Fruit fly (Drosophila melanogaster) whole organism, adult: ENCODE measurements around the gene bor.

Experiments
- CG11617 ChIP-seq: fragments of 200-800 bp; sonication (Bioruptor generic); optimal IDR thresholded peaks from 2 replicates; lab custom pipeline; 2017; ENCODE audit warnings: mild to moderate bottlenecking, missing biosample characterization, missing genetic modification reagents, missing genetic modification characterization
- CG12768 ChIP-seq: fragments of 200-800 bp; sonication (Bioruptor generic); optimal IDR thresholded peaks from 2 replicates; lab custom pipeline; 2017; ENCODE audit warnings: missing biosample characterization, missing genetic modification characterization, mild to moderate bottlenecking, moderate library complexity, missing genetic modification reagents
- CG14711 ChIP-seq: fragments of 200-800 bp; sonication (Bioruptor generic); optimal IDR thresholded peaks from 2 replicates; lab custom pipeline; 2018; ENCODE audit warnings: missing biosample characterization, mild to moderate bottlenecking, missing genetic modification characterization, moderate library complexity
- CG1620 ChIP-seq: fragments of 200-800 bp; sonication (Bioruptor generic); optimal IDR thresholded peaks from 2 replicates; lab custom pipeline; 2016; ENCODE audit warnings: missing biosample characterization, missing genetic modification characterization
- CG33017 ChIP-seq: fragments of 200-800 bp; sonication (Bioruptor generic); optimal IDR thresholded peaks from 2 replicates; lab custom pipeline; 2018; ENCODE audit warnings: missing biosample characterization, mild to moderate bottlenecking, missing genetic modification characterization, moderate library complexity
- CG5204 ChIP-seq: fragments of 200-800 bp; sonication (Bioruptor generic); optimal IDR thresholded peaks from 2 replicates; lab custom pipeline; 2016; ENCODE audit warnings: missing biosample characterization, missing genetic modification characterization
- CG7045 ChIP-seq: fragments of 200-800 bp; sonication (Bioruptor generic); optimal IDR thresholded peaks from 2 replicates; lab custom pipeline; 2017; ENCODE audit warnings: missing biosample characterization, mild to moderate bottlenecking, missing genetic modification characterization
- CG7101 ChIP-seq: fragments of 200-800 bp; sonication (Bioruptor generic); optimal IDR thresholded peaks from 2 replicates; lab custom pipeline; 2018; ENCODE audit warnings: missing biosample characterization, mild to moderate bottlenecking, missing genetic modification characterization, moderate library complexity
- Clk ChIP-seq: fragments of 200-800 bp; sonication (Bioruptor generic); optimal IDR thresholded peaks from 2 replicates; lab custom pipeline; 2017; ENCODE audit warnings: missing biosample characterization, missing genetic modification characterization
- Crg-1 ChIP-seq: fragments of 200-800 bp; sonication (Bioruptor generic); optimal IDR thresholded peaks from 2 replicates; lab custom pipeline; 2016; ENCODE audit warnings: missing biosample characterization, missing genetic modification characterization
- Hr96 ChIP-seq: fragments of 200-800 bp; sonication (Bioruptor generic); optimal IDR thresholded peaks from 2 replicates; lab custom pipeline; 2016; ENCODE audit warnings: missing biosample characterization, missing genetic modification characterization
- Mnt ChIP-seq: fragments of 200-800 bp; sonication (Bioruptor generic); optimal IDR thresholded peaks from 2 replicates; lab custom pipeline; 2016; ENCODE audit warnings: missing biosample characterization, mild to moderate bottlenecking, missing genetic modification characterization
- bab1 ChIP-seq: fragments of 200-800 bp; sonication (Bioruptor generic); optimal IDR thresholded peaks from 3 replicates; lab custom pipeline; 2019; ENCODE audit warnings: missing biosample characterization, mild to moderate bottlenecking, missing genetic modification characterization, moderate library complexity
- cic ChIP-seq: fragments of 200-800 bp; sonication (Bioruptor generic); optimal IDR thresholded peaks from 2 replicates; lab custom pipeline; 2017; ENCODE audit warnings: missing biosample characterization, mild to moderate bottlenecking, missing genetic modification characterization, moderate library complexity
- cnc ChIP-seq, 2 experiments: fragments of >200 bp; optimal IDR thresholded peaks; 2 replicates each; lab custom pipeline; 2017
- kay ChIP-seq: fragments of 200-800 bp; sonication (Bioruptor generic); peaks from one replicate; lab custom pipeline; 2016; ENCODE audit warnings: missing biosample characterization, missing genetic modification characterization, borderline replicate concordance
- ovo ChIP-seq: fragments of 200-800 bp; sonication (Bioruptor generic); optimal IDR thresholded peaks from 2 replicates; lab custom pipeline; 2016; ENCODE audit warnings: missing biosample characterization, missing genetic modification characterization
- pad ChIP-seq: fragments of 200-800 bp; sonication (Bioruptor generic); optimal IDR thresholded peaks from 3 replicates; lab custom pipeline; 2017; ENCODE audit warnings: missing biosample characterization, missing genetic modification characterization, mild to moderate bottlenecking, moderate library complexity, missing genetic modification reagents
- tj ChIP-seq: fragments of 200-800 bp; sonication (Bioruptor generic); optimal IDR thresholded peaks from 3 replicates; lab custom pipeline; 2017; ENCODE audit warnings: missing biosample characterization, mild to moderate bottlenecking, missing genetic modification characterization, moderate library complexity
- toe ChIP-seq: fragments of 200-800 bp; sonication (Bioruptor generic); optimal IDR thresholded peaks from 2 replicates; lab custom pipeline; 2016; ENCODE audit warnings: missing biosample characterization, missing genetic modification characterization

bor gene

DNA sequence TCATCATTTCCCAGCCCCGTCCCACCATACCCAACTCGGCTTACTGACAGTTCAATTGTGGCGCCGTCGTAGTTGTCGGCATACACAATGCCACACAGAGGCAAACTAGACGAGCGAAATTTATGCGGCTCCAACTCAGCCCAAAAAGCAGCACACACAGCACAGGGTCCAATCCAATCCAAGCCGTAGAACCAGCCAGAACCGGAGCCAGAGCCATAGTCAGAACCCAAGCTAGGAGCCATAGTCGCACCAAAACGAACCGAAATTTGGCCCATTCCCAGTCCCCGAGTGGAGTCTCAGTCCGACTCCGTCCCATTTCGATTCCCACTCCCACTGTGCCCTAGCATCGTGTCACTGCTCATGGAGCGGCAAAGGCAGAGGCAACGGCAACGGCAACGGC lies 43.1 kb downstream of the bor start:
- TF ChIP-seq cnc (optimal IDR thresholded peaks at IDR 0.05; lab: Kevin White, UChicago), result no peak
- no peak for TF ChIP-seq CG7045
- TF ChIP-seq tj, result no peak
- no peak for TF ChIP-seq kay (GFP tag; lab: Kevin White, UChicago)
- TF ChIP-seq Mnt (GFP tag; lab: Kevin White, UChicago), result no peak
- no peak for TF ChIP-seq CG14711 (tag; lab: Kevin White, UChicago)
- TF ChIP-seq CG12768 (GFP tag; lab: Kevin White, UChicago), result no peak
- no peak for TF ChIP-seq Crg-1 (GFP tag; lab: Kevin White, UChicago)
- no peak for TF ChIP-seq Hr96
- TF ChIP-seq ovo (GFP tag; lab: Kevin White, UChicago), result no peak
- no peak for TF ChIP-seq pad
- TF ChIP-seq bab1 (GFP tag; lab: Kevin White, UChicago), result no peak
- TF ChIP-seq CG1620 (GFP tag; lab: Kevin White, UChicago), result no peak
- no peak for TF ChIP-seq CG33017 (tag; lab: Kevin White, UChicago)
- TF ChIP-seq CG7101 (tag; lab: Kevin White, UChicago), result no peak
- TF ChIP-seq CG5204 (GFP tag; lab: Kevin White, UChicago), result no peak
- TF ChIP-seq CG11617 (GFP tag; lab: Kevin White, UChicago), result no peak
- no peak for TF ChIP-seq cic (GFP tag; lab: Kevin White, UChicago)
- no peak for TF ChIP-seq Clk (GFP tag; lab: Kevin White, UChicago)
- TF ChIP-seq toe (GFP tag; lab: Kevin White, UChicago), result no peak

DNA sequence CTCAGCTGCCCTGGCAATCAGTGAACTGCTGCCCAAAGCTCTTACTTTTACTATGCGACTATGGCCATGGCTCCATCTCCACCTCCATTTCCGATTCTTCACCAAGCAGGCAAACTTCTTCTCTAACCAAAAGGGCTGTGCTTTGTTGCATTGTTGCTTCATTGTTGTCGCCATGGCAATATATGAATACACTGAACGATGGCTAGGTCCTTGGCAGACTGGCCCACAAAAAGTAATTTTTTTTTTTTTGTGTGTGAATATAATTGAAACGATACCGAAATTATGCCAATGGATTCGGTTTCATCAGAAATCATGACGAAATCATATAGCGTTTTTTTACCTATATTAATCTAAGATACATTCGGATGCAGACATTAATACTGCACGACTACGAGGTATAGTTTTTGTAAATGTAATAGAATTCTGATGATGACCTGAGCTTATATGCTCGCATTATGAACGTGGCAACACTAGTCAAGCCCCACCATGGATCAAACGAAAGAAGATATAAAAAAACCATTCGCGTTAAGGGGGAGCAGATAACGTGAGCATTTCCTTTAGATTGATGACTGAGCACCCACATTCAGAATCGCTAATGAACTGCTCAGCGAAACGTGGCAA lies 43.8 kb downstream of the bor start:
- no peak for TF ChIP-seq CG7045
- TF ChIP-seq CG1620 (GFP tag; lab: Kevin White, UChicago), result no peak
- TF ChIP-seq CG11617 (GFP tag; lab: Kevin White, UChicago), result no peak
- TF ChIP-seq CG5204 (GFP tag; lab: Kevin White, UChicago), result no peak
- TF ChIP-seq bab1 (GFP tag; lab: Kevin White, UChicago), result no peak
- TF ChIP-seq Mnt (GFP tag; lab: Kevin White, UChicago), result no peak
- no peak for TF ChIP-seq CG7101 (tag; lab: Kevin White, UChicago)
- no peak for TF ChIP-seq CG12768 (GFP tag; lab: Kevin White, UChicago)
- TF ChIP-seq cnc (optimal IDR thresholded peaks at IDR 0.05; lab: Kevin White, UChicago), result no peak
- no peak for TF ChIP-seq CG14711 (tag; lab: Kevin White, UChicago)
- TF ChIP-seq pad, result no peak
- no peak for TF ChIP-seq Clk (GFP tag; lab: Kevin White, UChicago)
- TF ChIP-seq kay (GFP tag; lab: Kevin White, UChicago), result no peak
- TF ChIP-seq ovo (GFP tag; lab: Kevin White, UChicago), result no peak
- no peak for TF ChIP-seq cic (GFP tag; lab: Kevin White, UChicago)
- no peak for TF ChIP-seq Hr96
- no peak for TF ChIP-seq toe (GFP tag; lab: Kevin White, UChicago)
- TF ChIP-seq Crg-1 (GFP tag; lab: Kevin White, UChicago), result no peak
- TF ChIP-seq tj, result no peak

DNA sequence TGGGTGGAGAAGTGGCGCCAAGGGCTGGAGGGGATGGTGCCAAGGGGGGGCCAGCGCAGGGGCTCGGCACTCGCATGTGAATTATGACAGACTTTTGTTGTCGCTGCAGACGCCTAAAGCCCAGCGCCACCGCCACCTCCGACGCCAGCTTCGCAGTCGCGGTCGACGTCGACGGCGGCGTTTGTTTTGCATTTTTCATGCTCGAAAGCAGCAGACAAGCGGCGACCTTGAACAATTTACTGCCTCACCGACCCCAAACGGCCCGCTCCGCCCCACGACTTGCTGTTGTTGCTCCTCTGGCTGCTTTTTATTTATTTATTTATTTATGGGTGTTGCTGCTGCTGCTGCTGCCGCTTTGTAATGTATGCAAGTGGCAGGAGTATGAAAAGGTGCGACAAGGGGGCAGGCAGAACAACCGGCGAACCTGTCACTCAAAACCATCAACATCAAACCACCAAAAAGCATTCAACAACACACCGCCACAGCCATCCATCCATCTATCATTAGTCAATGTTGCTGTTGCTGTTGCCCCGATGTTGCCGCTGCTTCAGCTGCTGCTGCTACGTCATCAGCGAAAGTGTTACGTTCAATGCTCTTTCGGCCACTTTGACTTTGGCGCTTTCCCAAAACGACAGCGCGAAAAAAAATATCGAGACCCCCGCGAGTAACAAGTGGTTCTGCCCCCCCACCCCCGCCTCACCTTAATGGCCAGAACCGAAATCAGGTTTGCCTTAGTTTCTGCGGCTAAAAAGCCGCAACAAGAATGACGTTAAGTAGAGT lies 45.5 kb downstream of the bor start:
- no peak for TF ChIP-seq CG11617 (GFP tag; lab: Kevin White, UChicago)
- no peak for TF ChIP-seq cic (GFP tag; lab: Kevin White, UChicago)
- TF ChIP-seq CG14711 (tag; lab: Kevin White, UChicago), result no peak
- no peak for TF ChIP-seq Clk (GFP tag; lab: Kevin White, UChicago)
- TF ChIP-seq toe (GFP tag; lab: Kevin White, UChicago), result no peak
- no peak for TF ChIP-seq CG7045
- TF ChIP-seq Hr96, result no peak
- no peak for TF ChIP-seq CG5204 (GFP tag; lab: Kevin White, UChicago)
- no peak for TF ChIP-seq tj
- no peak for TF ChIP-seq cnc (optimal IDR thresholded peaks at IDR 0.05; lab: Kevin White, UChicago)
- no peak for TF ChIP-seq CG7101 (tag; lab: Kevin White, UChicago)
- TF ChIP-seq Mnt (GFP tag; lab: Kevin White, UChicago), result no peak
- no peak for TF ChIP-seq CG1620 (GFP tag; lab: Kevin White, UChicago)
- TF ChIP-seq ovo (GFP tag; lab: Kevin White, UChicago), result no peak
- TF ChIP-seq Crg-1 (GFP tag; lab: Kevin White, UChicago), result no peak
- no peak for TF ChIP-seq kay (GFP tag; lab: Kevin White, UChicago)
- no peak for TF ChIP-seq bab1 (GFP tag; lab: Kevin White, UChicago)
- no peak for TF ChIP-seq pad
- TF ChIP-seq CG33017 (tag; lab: Kevin White, UChicago), result no peak
- TF ChIP-seq CG12768 (GFP tag; lab: Kevin White, UChicago), result no peak

DNA sequence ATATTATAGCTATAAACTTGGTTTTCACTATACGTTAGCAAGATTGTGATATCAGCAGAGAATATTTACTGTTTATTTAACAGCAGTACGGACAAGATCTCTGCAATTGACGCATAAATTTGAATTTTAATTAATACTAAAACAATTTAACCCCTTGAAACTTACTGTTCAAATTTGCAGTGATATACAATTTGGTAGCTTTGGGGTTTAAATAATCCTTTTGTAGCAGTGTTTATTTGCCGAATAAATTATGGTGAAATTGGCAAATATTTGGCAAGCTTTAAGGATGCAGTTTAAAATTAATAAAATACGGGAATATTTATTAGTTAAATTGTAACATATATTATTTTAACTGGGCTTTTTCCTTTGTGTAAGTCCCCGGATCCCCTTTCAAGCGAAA lies 46.5 kb downstream of the bor start:
- no peak for TF ChIP-seq CG14711 (tag; lab: Kevin White, UChicago)
- TF ChIP-seq CG5204 (GFP tag; lab: Kevin White, UChicago), result no peak
- no peak for TF ChIP-seq CG7101 (tag; lab: Kevin White, UChicago)

DNA sequence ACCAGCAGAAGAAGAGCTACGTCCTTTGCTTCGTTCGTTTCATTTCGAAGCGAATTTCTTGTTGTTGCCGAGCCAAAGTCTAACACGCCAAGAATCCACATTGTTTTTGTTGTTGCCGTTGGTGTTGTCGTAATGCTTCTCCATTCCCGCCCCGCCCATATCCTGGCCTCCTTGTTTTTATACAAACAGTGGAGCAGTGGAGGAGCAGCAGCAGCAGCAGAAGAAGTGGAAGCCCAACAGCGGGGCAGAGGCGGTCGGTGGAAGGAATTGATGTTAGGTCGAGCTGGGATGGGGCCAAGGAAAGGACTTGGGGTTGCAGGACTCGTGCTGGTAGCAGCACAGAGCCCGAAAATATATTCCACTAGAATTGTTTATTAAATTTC lies 48.6 kb downstream of the bor start:
- TF ChIP-seq cic (GFP tag; lab: Kevin White, UChicago) (no peak), cnc (optimal IDR thresholded peaks at IDR 0.05; lab: Kevin White, UChicago) (no peak), CG11617 (GFP tag; lab: Kevin White, UChicago) (no peak), CG33017 (tag; lab: Kevin White, UChicago) (no peak), Hr96 (no peak), pad (no peak), Crg-1 (GFP tag; lab: Kevin White, UChicago) (no peak), CG14711 (tag; lab: Kevin White, UChicago) (no peak), CG7045 (no peak), CG1620 (GFP tag; lab: Kevin White, UChicago) (no peak), tj (no peak), toe (GFP tag; lab: Kevin White, UChicago) (no peak), ovo (GFP tag; lab: Kevin White, UChicago) (no peak), bab1 (GFP tag; lab: Kevin White, UChicago) (no peak), Clk (GFP tag; lab: Kevin White, UChicago) (no peak)
